Worm (Caenorhabditis elegans) whole organism, late embryonic: ENCODE data around the gene srh-89.

Source experiments
- T23F11.4 ChIP-seq: fragments of 200-800 bp; sonication (Bioruptor generic); optimal IDR thresholded peaks from 2 replicates; lab custom pipeline; 2018; ENCODE audit warnings: mild to moderate bottlenecking, missing genetic modification characterization, missing compliant biosample characterization
- ceh-18 ChIP-seq: sonication (generic microtip); optimal IDR thresholded peaks from 2 replicates; lab custom pipeline; 2016; ENCODE audit warnings: missing genetic modification characterization, missing compliant biosample characterization
- hlh-30 ChIP-seq: sonication (generic microtip); optimal IDR thresholded peaks from 2 replicates; lab custom pipeline; 2017; ENCODE audit warnings: antibody characterized with exemption, missing genetic modification characterization, missing compliant biosample characterization; ENCODE audit not compliant: insufficient read depth
- nhr-232 ChIP-seq: sonication (generic microtip); optimal IDR thresholded peaks from 2 replicates; lab custom pipeline; 2016; ENCODE audit warnings: missing genetic modification characterization, missing compliant biosample characterization
- npax-4 ChIP-seq: sonication (generic microtip); optimal IDR thresholded peaks from 2 replicates; lab custom pipeline; 2016; ENCODE audit warnings: missing genetic modification characterization, missing compliant biosample characterization
- rnt-1 ChIP-seq: sonication (generic microtip); optimal IDR thresholded peaks from 2 replicates; lab custom pipeline; 2016; ENCODE audit warnings: missing genetic modification characterization, missing compliant biosample characterization
- unc-3 ChIP-seq, 2 experiments: fragments of 200-800 bp in 1 of 2; sonication (Bioruptor generic) in 1 of 2; sonication (generic microtip) in 1 of 2; conservative IDR thresholded peaks in 1 of 2; optimal IDR thresholded peaks in 1 of 2; 2 replicates each; pipeline versions ENCODE4 v1.3.6 to Lab custom; 2016 to 2022; ENCODE audit warnings: missing compliant biosample characterization in 2 of 2, missing genetic modification characterization in 2 of 2, missing genetic modification reagents in 1 of 2

- TF ChIP-seq unc-3 (GFP tag; conservative IDR thresholded peaks at IDR 0.05; lab: Robert Waterston, UW): no peak
- TF ChIP-seq unc-3 (tag; optimal IDR thresholded peaks at IDR 0.05; lab: Kevin White, UChicago): no peak
- no peak for TF ChIP-seq nhr-232
- TF ChIP-seq ceh-18 (tag; lab: Kevin White, UChicago): no peak
- TF ChIP-seq T23F11.4 (GFP tag; lab: Kevin White, UChicago): no peak
- TF ChIP-seq npax-4: no peak
- TF ChIP-seq hlh-30 (tag; lab: Kevin White, UChicago): no peak
- no peak for TF ChIP-seq rnt-1 (tag; lab: Kevin White, UChicago)
Observed at ce11 chrV:7436911-7437310, 27.7 kb downstream of the srh-89 start.
